Worm (Caenorhabditis elegans): ENCODE data around the gene F25B3.4.

The F25B3.4 gene

ce11 chrV:9539638-9540037, 29.0 kb downstream of the F25B3.4 start, which contains the start of gene C50F4.12:
TSS of gene C50F4.12 (minus strand) at chrV:9539738.
- TF ChIP-seq zag-1 (tag; optimal IDR thresholded peaks at IDR 0.05) = no peak
- TF ChIP-seq C04F5.9 (tag; optimal IDR thresholded peaks at IDR 0.05) = no peak
- no peak for TF ChIP-seq unc-62 (GFP tag; optimal IDR thresholded peaks at IDR 0.05)
- TF ChIP-seq ceh-90 (tag; optimal IDR thresholded peaks at IDR 0.05) = no peak
- no peak for TF ChIP-seq ama-1 (optimal IDR thresholded peaks at IDR 0.05)
- no peak for TF ChIP-seq sptf-1 (tag; optimal IDR thresholded peaks at IDR 0.05)

DNA sequence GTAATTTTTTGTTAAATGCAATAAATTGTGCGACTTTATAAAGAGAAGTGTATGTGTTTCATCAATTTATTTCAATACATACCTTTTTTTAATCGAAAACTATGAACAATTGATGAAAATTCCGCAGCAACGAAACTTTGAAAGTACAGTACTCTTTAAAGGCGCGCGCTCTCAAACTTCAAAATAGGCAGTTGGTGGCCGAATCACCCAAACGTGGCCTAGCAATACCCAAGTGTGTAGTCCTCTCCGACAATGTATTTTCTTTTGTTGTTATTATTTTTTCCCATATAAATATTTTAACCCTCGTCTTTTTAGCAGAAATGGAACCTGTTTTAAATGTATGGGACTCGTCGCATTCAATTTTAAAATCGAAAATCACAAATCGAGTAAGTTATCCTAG, 32.1 kb downstream of the F25B3.4 start, which contains the start of gene C50F4.4:
Gene C50F4.4 (plus strand): TSS at position 267 of the 400 bp plus-strand sequence.
- no peak for TF ChIP-seq lin-13 (GFP tag; optimal IDR thresholded peaks at IDR 0.05)
- TF ChIP-seq fos-1 (tag; optimal IDR thresholded peaks at IDR 0.05) = no peak
- no peak for TF ChIP-seq blmp-1 (tag; optimal IDR thresholded peaks at IDR 0.05)
- TF ChIP-seq Y116A8C.19 (tag; optimal IDR thresholded peaks at IDR 0.05; ENCODE audit: borderline replicate concordance) = no peak
- no peak for TF ChIP-seq ceh-82 (tag; optimal IDR thresholded peaks at IDR 0.05)
- TF ChIP-seq lir-3 (tag; optimal IDR thresholded peaks at IDR 0.05; ENCODE audit: poor library complexity) = peak; percentile 77
- no peak for TF ChIP-seq nhr-76 (tag; optimal IDR thresholded peaks at IDR 0.05)
- TF ChIP-seq sptf-1 (tag; optimal IDR thresholded peaks at IDR 0.05) = no peak
- peak; percentile 20 to 65 (median 38) for TF ChIP-seq dpl-1 (GFP tag; optimal IDR thresholded peaks at IDR 0.05)
- peak; percentile 61 for TF ChIP-seq dsc-1 (tag; optimal IDR thresholded peaks at IDR 0.05)
- TF ChIP-seq pag-3 (tag; optimal IDR thresholded peaks at IDR 0.05; ENCODE audit: borderline replicate concordance, insufficient read depth) = no peak
- TF ChIP-seq hpl-2 (GFP tag; optimal IDR thresholded peaks at IDR 0.05) = no peak
- TF ChIP-seq nhr-85 (tag) = peak; percentile 63
- TF ChIP-seq nhr-237 (tag; optimal IDR thresholded peaks at IDR 0.05) = no peak
- peak; percentile 70 for TF ChIP-seq irx-1 (tag; optimal IDR thresholded peaks at IDR 0.05)
- TF ChIP-seq ceh-63 (GFP tag; optimal IDR thresholded peaks at IDR 0.05) = no peak
- TF ChIP-seq mdl-1 (tag; optimal IDR thresholded peaks at IDR 0.05) = no peak
- no peak for TF ChIP-seq C04F5.9 (tag; optimal IDR thresholded peaks at IDR 0.05)
- no peak for TF ChIP-seq ceh-8 (GFP tag; optimal IDR thresholded peaks at IDR 0.05)
- TF ChIP-seq lin-39 (tag; optimal IDR thresholded peaks at IDR 0.05) = peak; percentile 7
- no peak for TF ChIP-seq unc-30 (tag; optimal IDR thresholded peaks at IDR 0.05)
- TF ChIP-seq pax-3 (tag; optimal IDR thresholded peaks at IDR 0.05) = peak; percentile 32
- peak in 1 of 2 experiments; percentile 67 for TF ChIP-seq ztf-11 (tag; optimal IDR thresholded peaks at IDR 0.05)
- no peak for TF ChIP-seq unc-62 (GFP tag; optimal IDR thresholded peaks at IDR 0.05)
- peak; percentile 50 for TF ChIP-seq lin-14 (GFP tag; optimal IDR thresholded peaks at IDR 0.05)
- no peak for TF ChIP-seq nhr-77 (tag; optimal IDR thresholded peaks at IDR 0.05)
- no peak for TF ChIP-seq tlp-1 (tag; optimal IDR thresholded peaks at IDR 0.05)
- no peak for TF ChIP-seq aha-1 (tag; optimal IDR thresholded peaks at IDR 0.05)
- TF ChIP-seq elt-2 (tag; optimal IDR thresholded peaks at IDR 0.05) = no peak
- TF ChIP-seq hlh-17 (GFP tag; optimal IDR thresholded peaks at IDR 0.05; ENCODE audit: borderline replicate concordance) = no peak
- no peak for TF ChIP-seq sup-37 (GFP tag; optimal IDR thresholded peaks at IDR 0.05)
- TF ChIP-seq pqm-1 (tag; optimal IDR thresholded peaks at IDR 0.05) = no peak
- TF ChIP-seq C16A3.4 (tag; optimal IDR thresholded peaks at IDR 0.05) = no peak
- TF ChIP-seq unc-98 (GFP tag; IDR thresholded peaks at IDR 0.05) = no peak
- TF ChIP-seq snpc-4 (tag; optimal IDR thresholded peaks at IDR 0.05) = no peak
- no peak for TF ChIP-seq lin-15B (tag; optimal IDR thresholded peaks at IDR 0.05)
- no peak for TF ChIP-seq hlh-4 (tag; optimal IDR thresholded peaks at IDR 0.05)
- peak; percentile 62 for TF ChIP-seq xbp-1 (tag; optimal IDR thresholded peaks at IDR 0.05)
- no peak for TF ChIP-seq ztf-4 (tag; optimal IDR thresholded peaks at IDR 0.05)
- no peak for TF ChIP-seq fkh-10 (GFP tag; optimal IDR thresholded peaks at IDR 0.05)
- TF ChIP-seq nhr-11 (tag; optimal IDR thresholded peaks at IDR 0.05) = no peak
- no peak for TF ChIP-seq zip-4 (GFP tag; optimal IDR thresholded peaks at IDR 0.05)
- TF ChIP-seq grh-1 (GFP tag; IDR thresholded peaks at IDR 0.05) = no peak
- no peak for TF ChIP-seq nhr-12 (tag; optimal IDR thresholded peaks at IDR 0.05)
- TF ChIP-seq alr-1 (tag; optimal IDR thresholded peaks at IDR 0.05; ENCODE audit: borderline replicate concordance) = no peak
- peak; percentile 53 for TF ChIP-seq nhr-20 (tag; optimal IDR thresholded peaks at IDR 0.05)
- TF ChIP-seq C34B4.2 (tag; optimal IDR thresholded peaks at IDR 0.05) = no peak
- peak; percentile 12 for TF ChIP-seq mep-1 (tag; optimal IDR thresholded peaks at IDR 0.05)
